Worm (Caenorhabditis elegans): ENCODE data around the gene mrps-21.

ce11 chrIV:4650624-4651094 is 8.7 kb downstream of the mrps-21 start, which contains the start of gene ubc-9:
- no peak for TF ChIP-seq nhr-12 (tag; optimal IDR thresholded peaks at IDR 0.05)
- no peak for TF ChIP-seq nhr-77 (tag; optimal IDR thresholded peaks at IDR 0.05)
- peak; percentile 32 for TF ChIP-seq fos-1 (tag; optimal IDR thresholded peaks at IDR 0.05)
- no peak for TF ChIP-seq nhr-237 (tag; optimal IDR thresholded peaks at IDR 0.05)
- no peak for TF ChIP-seq R02D3.7 (tag; optimal IDR thresholded peaks at IDR 0.05)
- TF ChIP-seq mdl-1 (tag; optimal IDR thresholded peaks at IDR 0.05), result no peak
- TF ChIP-seq elt-1 (tag; optimal IDR thresholded peaks at IDR 0.05), result no peak
- TF ChIP-seq ceh-82 (tag; optimal IDR thresholded peaks at IDR 0.05), result no peak
- no peak for TF ChIP-seq ztf-1 (GFP tag; conservative IDR thresholded peaks at IDR 0.05)
- no peak for TF ChIP-seq unc-39 (tag; optimal IDR thresholded peaks at IDR 0.05)
- TF ChIP-seq zag-1 (tag; optimal IDR thresholded peaks at IDR 0.05), result peak; percentile 24
- no peak for TF ChIP-seq peb-1 (tag; optimal IDR thresholded peaks at IDR 0.05)
- no peak for TF ChIP-seq ztf-4 (tag; optimal IDR thresholded peaks at IDR 0.05)

Data from whole organism, L2 larva.